Worm (Caenorhabditis elegans) whole organism, mixed stage, embryonic: ENCODE measurements around the gene rnp-9.

Experiments used
- M03D4.4 ChIP-seq: sonication (generic microtip); optimal IDR thresholded peaks from 2 replicates; lab custom pipeline; 2017; ENCODE audit warnings: mild to moderate bottlenecking, missing genetic modification characterization, missing compliant biosample characterization
- bed-3 ChIP-seq: fragments of 200-800 bp; sonication (Bioruptor generic); optimal IDR thresholded peaks from 3 replicates; lab custom pipeline; 2018; ENCODE audit warnings: mild to moderate bottlenecking, missing genetic modification characterization, moderate library complexity, missing compliant biosample characterization
- blmp-1 ChIP-seq: fragments of 150-350 bp; optimal IDR thresholded peaks from 2 replicates; lab custom pipeline; 2014; ENCODE audit warnings: missing biosample characterization, missing genetic modification characterization
- ceh-39 ChIP-seq: fragments of 150-350 bp; optimal IDR thresholded peaks from 2 replicates; lab custom pipeline; 2014; ENCODE audit warnings: missing biosample characterization, missing genetic modification characterization
- ceh-43 ChIP-seq: fragments of 200-800 bp; sonication (Bioruptor generic); optimal IDR thresholded peaks from 2 replicates; lab custom pipeline; 2018; ENCODE audit warnings: mild to moderate bottlenecking, missing genetic modification characterization, moderate library complexity, missing compliant biosample characterization
- ceh-83 ChIP-seq: fragments of 200-800 bp; sonication (Bioruptor generic); optimal IDR thresholded peaks from 2 replicates; lab custom pipeline; 2018; ENCODE audit warnings: mild to moderate bottlenecking, missing genetic modification characterization, missing compliant biosample characterization
- ces-1 ChIP-seq: fragments of 150-350 bp; optimal IDR thresholded peaks from 2 replicates; lab custom pipeline; 2014; ENCODE audit warnings: missing biosample characterization, missing genetic modification reagents, missing genetic modification characterization
- cnd-1 ChIP-seq: fragments of 200-800 bp; sonication (Bioruptor generic); optimal IDR thresholded peaks from 2 replicates; lab custom pipeline; 2018; ENCODE audit warnings: mild to moderate bottlenecking, missing genetic modification characterization, missing compliant biosample characterization
- drap-1 ChIP-seq: fragments of 200-800 bp; sonication (Bioruptor generic); optimal IDR thresholded peaks from 3 replicates; lab custom pipeline; 2018; ENCODE audit warnings: mild to moderate bottlenecking, missing genetic modification characterization, missing compliant biosample characterization
- elt-1 ChIP-seq: sonication (generic microtip); optimal IDR thresholded peaks from 2 replicates; lab custom pipeline; 2017; ENCODE audit warnings: missing genetic modification characterization, mild to moderate bottlenecking, missing compliant biosample characterization, antibody characterized with exemption, moderate library complexity, borderline replicate concordance; ENCODE audit not compliant: insufficient read depth
- elt-3 ChIP-seq: fragments of 150-350 bp; optimal IDR thresholded peaks from 2 replicates; lab custom pipeline; 2014; ENCODE audit warnings: missing biosample characterization, missing genetic modification characterization
- flh-1 ChIP-seq: fragments of 200-800 bp; sonication (Bioruptor generic); optimal IDR thresholded peaks from 2 replicates; lab custom pipeline; 2018; ENCODE audit warnings: mild to moderate bottlenecking, missing genetic modification characterization, moderate library complexity, missing compliant biosample characterization
- ham-2 ChIP-seq: fragments of 200-800 bp; sonication (Bioruptor generic); optimal IDR thresholded peaks from 2 replicates; lab custom pipeline; 2018; ENCODE audit warnings: mild to moderate bottlenecking, missing genetic modification characterization, missing compliant biosample characterization
- hlh-1 ChIP-seq: fragments of 150-350 bp; optimal IDR thresholded peaks from 2 replicates; lab custom pipeline; 2014; ENCODE audit warnings: missing biosample characterization, missing genetic modification reagents, missing genetic modification characterization
- lin-32 ChIP-seq: fragments of 200-800 bp; sonication (Bioruptor generic); optimal IDR thresholded peaks from 2 replicates; lab custom pipeline; 2018; ENCODE audit warnings: mild to moderate bottlenecking, missing genetic modification characterization, missing compliant biosample characterization
- lsy-2 ChIP-seq: fragments of 150-350 bp; optimal IDR thresholded peaks from 2 replicates; lab custom pipeline; 2014; ENCODE audit warnings: missing biosample characterization, missing genetic modification characterization
- mep-1 ChIP-seq: fragments of 150-350 bp; optimal IDR thresholded peaks from 2 replicates; lab custom pipeline; 2017; ENCODE audit warnings: missing biosample characterization, missing genetic modification reagents, missing genetic modification characterization, inconsistent platforms
- mls-2 ChIP-seq: sonication (generic microtip); optimal IDR thresholded peaks from 2 replicates; lab custom pipeline; 2016; ENCODE audit warnings: mild to moderate bottlenecking, missing genetic modification characterization, moderate library complexity, missing compliant biosample characterization
- nhr-12 ChIP-seq: fragments of 150-350 bp; optimal IDR thresholded peaks from 2 replicates; lab custom pipeline; 2014; ENCODE audit warnings: missing biosample characterization, missing genetic modification characterization
- nhr-237 ChIP-seq: fragments of 150-350 bp; optimal IDR thresholded peaks from 2 replicates; lab custom pipeline; 2014; ENCODE audit warnings: missing biosample characterization, missing genetic modification characterization
- nhr-28 ChIP-seq: fragments of 150-350 bp; optimal IDR thresholded peaks from 2 replicates; lab custom pipeline; 2014; ENCODE audit warnings: missing biosample characterization, missing genetic modification characterization
- pha-4 ChIP-seq: fragments of 150-350 bp; optimal IDR thresholded peaks from 2 replicates; lab custom pipeline; 2018; ENCODE audit warnings: missing biosample characterization, missing genetic modification reagents, missing genetic modification characterization
- sem-2 ChIP-seq: fragments of 200-800 bp; sonication (Bioruptor generic); optimal IDR thresholded peaks from 2 replicates; lab custom pipeline; 2018; ENCODE audit warnings: mild to moderate bottlenecking, missing genetic modification characterization, missing compliant biosample characterization
- sptf-1 ChIP-seq: sonication (generic microtip); optimal IDR thresholded peaks from 2 replicates; lab custom pipeline; 2017; ENCODE audit warnings: mild to moderate bottlenecking, missing genetic modification characterization, moderate library complexity, missing compliant biosample characterization
- tbx-8 ChIP-seq: fragments of 200-800 bp; sonication (Bioruptor generic); optimal IDR thresholded peaks from 2 replicates; lab custom pipeline; 2018; ENCODE audit warnings: mild to moderate bottlenecking, missing genetic modification characterization, moderate library complexity, missing compliant biosample characterization
- unc-120 ChIP-seq: sonication (generic microtip); optimal IDR thresholded peaks from 2 replicates; lab custom pipeline; 2017; ENCODE audit warnings: missing genetic modification characterization, missing compliant biosample characterization; ENCODE audit not compliant: poor library complexity, severe bottlenecking
- unc-39 ChIP-seq: fragments of 150-350 bp; optimal IDR thresholded peaks from 2 replicates; lab custom pipeline; 2014; ENCODE audit warnings: missing biosample characterization, missing genetic modification characterization
- unc-62 ChIP-seq: fragments of 150-350 bp; optimal IDR thresholded peaks from 2 replicates; lab custom pipeline; 2014; ENCODE audit warnings: missing biosample characterization, missing genetic modification reagents, missing genetic modification characterization
- zip-8 ChIP-seq: fragments of 150-350 bp; optimal IDR thresholded peaks from 2 replicates; lab custom pipeline; 2014; ENCODE audit warnings: missing biosample characterization, missing genetic modification characterization

rnp-9 gene

DNA sequence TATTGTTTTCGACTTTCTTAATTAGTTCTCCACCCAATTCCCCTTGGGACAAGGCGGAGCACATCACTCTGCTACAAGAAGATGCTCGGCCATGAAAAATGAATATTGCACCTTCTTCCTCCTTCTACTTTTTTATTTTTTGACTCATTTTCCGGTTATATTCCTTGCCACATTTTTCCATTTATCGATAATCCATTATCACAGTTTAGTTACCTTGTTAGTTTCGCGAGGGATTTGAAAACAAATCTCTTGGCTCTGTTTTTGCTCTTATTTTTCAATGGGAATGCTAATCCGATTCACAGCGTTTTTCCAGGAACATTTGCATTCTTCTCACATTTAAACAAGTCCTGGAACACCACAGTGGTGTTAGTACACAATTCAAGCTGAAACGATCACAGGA, at the start of gene rnp-9:
Gene rnp-9 (plus strand): TSS at position 301 of the 400 bp plus-strand sequence.
- TF ChIP-seq ham-2 (no peak), flh-1 (GFP tag; lab: Kevin White, UChicago) (no peak), hlh-1 (tag; lab: Kevin White, UChicago) (no peak), ceh-43 (GFP tag; lab: Kevin White, UChicago) (no peak), lin-32 (GFP tag; lab: Kevin White, UChicago) (no peak), nhr-28 (no peak), elt-3 (tag; lab: Kevin White, UChicago) (no peak), unc-120 (tag; lab: Kevin White, UChicago) (no peak), blmp-1 (tag; lab: Kevin White, UChicago) (no peak), ceh-39 (tag; lab: Kevin White, UChicago) (no peak), sem-2 (no peak), zip-8 (tag; lab: Kevin White, UChicago) (no peak), M03D4.4 (tag; lab: Kevin White, UChicago) (no peak), cnd-1 (tag; lab: Kevin White, UChicago) (no peak), unc-39 (tag; lab: Kevin White, UChicago) (no peak)

DNA sequence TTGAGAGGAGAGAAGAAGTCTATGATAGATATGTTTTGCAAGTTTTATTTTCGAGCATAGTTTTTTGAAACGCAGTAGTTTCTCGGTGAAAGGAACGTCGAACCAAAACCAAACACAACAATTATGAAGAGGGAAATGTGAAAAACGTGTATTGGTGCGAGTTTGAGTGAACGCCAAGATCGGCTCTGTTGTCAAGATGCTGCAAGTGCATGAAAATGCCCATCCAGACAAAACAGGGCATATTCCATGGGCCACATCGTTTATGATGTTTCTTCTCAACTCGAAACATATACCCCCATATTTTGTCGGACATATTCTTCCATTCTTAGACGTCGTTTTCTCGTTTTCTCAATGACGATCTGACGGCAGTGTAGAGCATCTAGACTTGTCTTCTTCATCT, 44.1 kb upstream of the rnp-9 start:
- TF ChIP-seq nhr-12 (tag; lab: Kevin White, UChicago): no peak
- no peak for TF ChIP-seq mls-2 (tag; lab: Kevin White, UChicago)
- TF ChIP-seq sptf-1: no peak
- TF ChIP-seq bed-3 (GFP tag; lab: Kevin White, UChicago): no peak
- no peak for TF ChIP-seq M03D4.4 (tag; lab: Kevin White, UChicago)
- TF ChIP-seq mep-1 (tag; lab: Kevin White, UChicago): no peak
- no peak for TF ChIP-seq ceh-83
- TF ChIP-seq hlh-1 (tag; lab: Kevin White, UChicago): no peak
- TF ChIP-seq unc-62: no peak

DNA sequence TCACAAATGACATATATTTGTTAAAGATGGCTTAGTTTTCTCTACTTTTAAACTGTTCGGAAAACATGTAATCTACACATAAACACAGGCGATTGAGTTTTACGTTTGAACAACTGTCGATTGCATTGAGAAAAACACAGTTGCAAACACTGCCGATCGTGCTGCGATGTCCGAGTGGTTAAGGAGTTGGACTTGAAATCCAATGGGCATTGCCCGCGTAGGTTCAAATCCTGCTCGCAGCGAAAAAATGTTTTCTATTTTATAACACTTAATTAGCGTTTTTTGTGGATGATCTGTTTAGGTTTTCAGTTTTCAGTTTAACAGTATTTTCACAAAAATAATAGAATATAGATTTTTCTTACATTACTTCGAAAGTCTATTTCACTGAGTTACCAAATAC, 42.8 kb upstream of the rnp-9 start:
- TF ChIP-seq ceh-83: peak; percentile 22
- no peak for TF ChIP-seq ces-1 (GFP tag; lab: Kevin White, UChicago)
- TF ChIP-seq nhr-237 (tag; lab: Kevin White, UChicago): no peak
- no peak for TF ChIP-seq unc-62

DNA sequence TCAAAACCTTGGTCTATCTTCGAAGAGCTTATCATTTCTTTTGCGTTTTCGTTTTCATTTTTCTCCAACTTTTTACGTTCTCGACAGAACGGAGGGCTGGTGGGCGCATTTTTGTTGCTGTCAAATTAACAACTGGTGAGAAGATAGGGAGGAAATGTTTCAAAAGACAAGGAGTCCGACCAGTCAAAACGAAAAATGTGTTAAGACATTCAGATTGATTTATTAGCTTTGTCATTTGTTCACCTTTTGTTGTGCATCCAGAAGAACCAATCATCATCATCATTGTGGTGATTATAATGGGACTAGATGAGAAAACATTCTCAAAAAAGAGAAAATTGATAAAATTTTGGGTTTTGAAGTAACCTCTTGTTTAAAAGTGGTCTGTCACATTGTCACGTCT, 36.9 kb upstream of the rnp-9 start:
- no peak for TF ChIP-seq ceh-43 (GFP tag; lab: Kevin White, UChicago)
- TF ChIP-seq unc-120 (tag; lab: Kevin White, UChicago): no peak
- TF ChIP-seq unc-62: peak; percentile 70
- TF ChIP-seq sptf-1: no peak
- TF ChIP-seq lin-32 (GFP tag; lab: Kevin White, UChicago): no peak
- peak; percentile 23 for TF ChIP-seq hlh-1 (tag; lab: Kevin White, UChicago)
- TF ChIP-seq nhr-28: no peak
- TF ChIP-seq lsy-2 (tag; lab: Kevin White, UChicago): no peak

DNA sequence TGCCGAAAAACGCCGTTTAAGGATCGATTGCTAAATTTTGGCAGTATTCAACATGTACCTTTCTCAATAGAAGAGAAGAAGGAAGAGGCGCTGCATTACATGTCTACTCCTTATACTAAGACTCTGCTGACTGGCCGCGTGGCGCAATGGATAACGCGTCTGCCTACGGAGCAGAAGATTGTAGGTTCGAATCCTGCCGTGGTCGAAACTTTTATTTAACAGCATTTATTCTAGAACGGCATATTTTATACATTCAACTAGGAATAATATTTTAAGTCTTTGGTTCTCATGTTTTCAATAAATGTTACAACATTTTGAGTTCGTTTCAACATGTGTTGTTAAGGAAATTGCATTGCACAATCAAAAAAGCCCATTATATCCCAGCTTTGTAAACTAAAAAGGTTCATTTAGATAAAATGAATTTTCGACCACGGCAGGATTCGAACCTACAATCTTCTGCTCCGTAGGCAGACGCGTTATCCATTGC, 34.5 kb upstream of the rnp-9 start:
- TF ChIP-seq pha-4: peak; percentile 53
- peak; percentile 28 for TF ChIP-seq mep-1 (tag; lab: Kevin White, UChicago)
- peak; percentile 81 for TF ChIP-seq mls-2 (tag; lab: Kevin White, UChicago)
- peak; percentile 70 for TF ChIP-seq sem-2
- TF ChIP-seq ceh-43 (GFP tag; lab: Kevin White, UChicago): peak; percentile 29
- TF ChIP-seq lin-32 (GFP tag; lab: Kevin White, UChicago): peak; percentile 60
- peak; percentile 65 for TF ChIP-seq bed-3 (GFP tag; lab: Kevin White, UChicago)
- TF ChIP-seq elt-1 (tag; lab: Kevin White, UChicago): peak; percentile 22
- peak; percentile 21 for TF ChIP-seq flh-1 (GFP tag; lab: Kevin White, UChicago)
- TF ChIP-seq unc-62: peak; percentile 38
- TF ChIP-seq tbx-8 (GFP tag; lab: Kevin White, UChicago): peak; percentile 49
- TF ChIP-seq cnd-1 (tag; lab: Kevin White, UChicago): peak; percentile 81
- TF ChIP-seq ces-1 (GFP tag; lab: Kevin White, UChicago): peak; percentile 23
- TF ChIP-seq drap-1 (GFP tag; lab: Kevin White, UChicago): peak; percentile 86
- TF ChIP-seq sptf-1: peak; percentile 82
- TF ChIP-seq ceh-83: peak; percentile 88
- TF ChIP-seq unc-120 (tag; lab: Kevin White, UChicago): peak; percentile 64
- peak; percentile 59 for TF ChIP-seq ham-2
- TF ChIP-seq M03D4.4 (tag; lab: Kevin White, UChicago): peak; percentile 84
